Fruit fly (Drosophila melanogaster) whole organism, embryonic: ENCODE data around the gene ct.

ENCODE experiments used
- Antp ChIP-seq: fragments of 200-800 bp; sonication (Bioruptor generic); optimal IDR thresholded peaks from 3 replicates; lab custom pipeline; 2016; ENCODE audit warnings: missing biosample characterization, missing genetic modification characterization
- Atf-2 ChIP-seq: fragments of 200-800 bp; sonication (Bioruptor generic); optimal IDR thresholded peaks from 2 replicates; lab custom pipeline; 2016; ENCODE audit warnings: missing biosample characterization, missing genetic modification characterization
- B-H2 ChIP-seq: fragments of 200-800 bp; sonication (Bioruptor generic); optimal IDR thresholded peaks from 2 replicates; lab custom pipeline; 2018; ENCODE audit warnings: missing biosample characterization, mild to moderate bottlenecking, missing genetic modification characterization
- BtbVII ChIP-seq: fragments of 200-800 bp; sonication (Bioruptor generic); optimal IDR thresholded peaks from 3 replicates; lab custom pipeline; 2017; ENCODE audit warnings: missing biosample characterization, mild to moderate bottlenecking, missing genetic modification characterization
- CG10431 ChIP-seq: fragments of 200-800 bp; sonication (Bioruptor generic); optimal IDR thresholded peaks from 3 replicates; lab custom pipeline; 2018; ENCODE audit warnings: missing biosample characterization, mild to moderate bottlenecking, missing genetic modification characterization
- CG15073 ChIP-seq: fragments of 200-800 bp; sonication (Bioruptor generic); optimal IDR thresholded peaks from 2 replicates; lab custom pipeline; 2016; ENCODE audit warnings: missing biosample characterization, missing genetic modification characterization
- CG15696 ChIP-seq: fragments of 200-800 bp; sonication (Bioruptor generic); optimal IDR thresholded peaks from 2 replicates; lab custom pipeline; 2019; ENCODE audit warnings: missing biosample characterization, mild to moderate bottlenecking, missing genetic modification characterization, moderate library complexity
- CG17829 ChIP-seq: fragments of 200-800 bp; optimal IDR thresholded peaks from 2 replicates; lab custom pipeline; 2019; ENCODE audit warnings: missing biosample characterization, mild to moderate bottlenecking, missing genetic modification characterization, moderate library complexity
- CG2116 ChIP-seq: fragments of 200-800 bp; sonication (Bioruptor generic); optimal IDR thresholded peaks from 3 replicates; lab custom pipeline; 2018; ENCODE audit warnings: missing biosample characterization, mild to moderate bottlenecking, missing genetic modification characterization
- CG2120 ChIP-seq: fragments of 200-800 bp; sonication (Bioruptor generic); optimal IDR thresholded peaks from 3 replicates; lab custom pipeline; 2016; ENCODE audit warnings: missing biosample characterization, missing genetic modification characterization
- CG2712 ChIP-seq: fragments of 200-800 bp; optimal IDR thresholded peaks from 3 replicates; lab custom pipeline; 2019; ENCODE audit warnings: missing biosample characterization, mild to moderate bottlenecking, missing genetic modification characterization, moderate library complexity
- CG30020 ChIP-seq: fragments of 200-800 bp; optimal IDR thresholded peaks from 2 replicates; lab custom pipeline; 2019; ENCODE audit warnings: missing biosample characterization, mild to moderate bottlenecking, missing genetic modification characterization, moderate library complexity
- CG3281 ChIP-seq: fragments of 200-800 bp; sonication (Bioruptor generic); optimal IDR thresholded peaks from 3 replicates; lab custom pipeline; 2017; ENCODE audit warnings: missing biosample characterization, mild to moderate bottlenecking, missing genetic modification characterization
- CG33557 ChIP-seq: fragments of 200-800 bp; sonication (Bioruptor generic); optimal IDR thresholded peaks from 2 replicates; lab custom pipeline; 2019; ENCODE audit warnings: missing biosample characterization, mild to moderate bottlenecking, missing genetic modification characterization, moderate library complexity
- CG34376 ChIP-seq: fragments of 200-800 bp; sonication (Bioruptor generic); optimal IDR thresholded peaks from 2 replicates; lab custom pipeline; 2018; ENCODE audit warnings: missing biosample characterization, mild to moderate bottlenecking, missing genetic modification characterization
- CG3726 ChIP-seq: fragments of 200-800 bp; sonication (Bioruptor generic); IDR thresholded peaks from 3 replicates; pipeline ENCODE4, ENCODE4 v1.3.6; 2022; ENCODE audit warnings: missing biosample characterization, missing genetic modification characterization
- CG3847 ChIP-seq: fragments of 200-800 bp; sonication (Bioruptor generic); IDR thresholded peaks from 2 replicates; pipeline ENCODE4 v1.3.6; 2022; ENCODE audit warnings: missing biosample characterization, missing genetic modification characterization
- CG6654 ChIP-seq: fragments of 200-800 bp; sonication (Bioruptor generic); optimal IDR thresholded peaks from 2 replicates; lab custom pipeline; 2017; ENCODE audit warnings: missing biosample characterization, mild to moderate bottlenecking, missing genetic modification characterization
- CG7745 ChIP-seq: fragments of 200-800 bp; sonication (Bioruptor generic); optimal IDR thresholded peaks from 2 replicates; lab custom pipeline; 2018; ENCODE audit warnings: missing biosample characterization, mild to moderate bottlenecking, missing genetic modification characterization, moderate library complexity
- CG8359 ChIP-seq: fragments of 200-800 bp; sonication (Bioruptor generic); optimal IDR thresholded peaks from 2 replicates; lab custom pipeline; 2017; ENCODE audit warnings: missing biosample characterization, mild to moderate bottlenecking, missing genetic modification characterization, borderline replicate concordance
- CG8765 ChIP-seq: fragments of 200-800 bp; sonication (Bioruptor generic); IDR thresholded peaks from 2 replicates; pipeline ENCODE4 v1.3.6; 2022; ENCODE audit warnings: missing biosample characterization, missing genetic modification characterization
- D19A ChIP-seq: fragments of 200-800 bp; optimal IDR thresholded peaks from 3 replicates; lab custom pipeline; 2019; ENCODE audit warnings: missing biosample characterization, mild to moderate bottlenecking, missing genetic modification characterization, moderate library complexity
- Dll ChIP-seq: fragments of 200-800 bp; sonication (Bioruptor generic); IDR thresholded peaks from 4 replicates; pipeline ENCODE4 v1.3.6; 2022; ENCODE audit warnings: missing biosample characterization, missing genetic modification characterization; ENCODE audit not compliant: partially characterized antibody
- E2f2 ChIP-seq: fragments of 200-800 bp; sonication (Bioruptor generic); IDR thresholded peaks from 2 replicates; pipeline ENCODE4 v1.3.6; 2022; ENCODE audit warnings: missing biosample characterization, missing genetic modification characterization
- Elba2 ChIP-seq: fragments of 200-800 bp; sonication (Bioruptor generic); optimal IDR thresholded peaks from 3 replicates; lab custom pipeline; 2016; ENCODE audit warnings: missing biosample characterization, missing genetic modification characterization
- Gsc ChIP-seq: fragments of 200-800 bp; sonication (Bioruptor generic); IDR thresholded peaks from 2 replicates; pipeline ENCODE4 v1.3.6; 2022; ENCODE audit warnings: missing biosample characterization, missing genetic modification characterization
- HLH3B ChIP-seq: fragments of 200-800 bp; sonication (Bioruptor generic); IDR thresholded peaks from 2 replicates; pipeline ENCODE4 v1.3.6; 2022; ENCODE audit warnings: missing biosample characterization, missing genetic modification characterization
- Jarid2 ChIP-seq: fragments of 200-800 bp; sonication (Bioruptor generic); optimal IDR thresholded peaks from 3 replicates; lab custom pipeline; 2017; ENCODE audit warnings: mild to moderate bottlenecking, missing biosample characterization, missing genetic modification reagents, missing genetic modification characterization
- Lpt ChIP-seq: fragments of >200 bp; optimal IDR thresholded peaks from 2 replicates; lab custom pipeline; 2018; ENCODE audit warnings: missing biosample characterization, missing genetic modification characterization
- Max ChIP-seq: fragments of 200-800 bp; sonication (Bioruptor generic); optimal IDR thresholded peaks from 2 replicates; lab custom pipeline; 2016; ENCODE audit warnings: missing biosample characterization, mild to moderate bottlenecking, missing genetic modification characterization
- NC2α ChIP-seq: fragments of 200-800 bp; sonication (Bioruptor generic); optimal IDR thresholded peaks from 2 replicates; lab custom pipeline; 2016; ENCODE audit warnings: missing biosample characterization, missing genetic modification characterization
- Ptx1 ChIP-seq: fragments of 200-800 bp; sonication (Bioruptor generic); IDR thresholded peaks from 2 replicates; pipeline ENCODE4 v1.3.6; 2022; ENCODE audit warnings: missing biosample characterization, missing genetic modification characterization
- Ravus ChIP-seq: fragments of 200-800 bp; sonication (Bioruptor generic); IDR thresholded peaks from 2 replicates; pipeline ENCODE4 v1.3.6; 2022; ENCODE audit warnings: missing biosample characterization, missing genetic modification characterization
- cas ChIP-seq: fragments of 200-800 bp; sonication (Bioruptor generic); IDR thresholded peaks from 2 replicates; pipeline ENCODE4 v1.3.6; 2022; ENCODE audit warnings: missing biosample characterization, missing genetic modification characterization
- ci ChIP-seq: fragments of 200-800 bp; sonication (Bioruptor generic); IDR thresholded peaks from 3 replicates; pipeline ENCODE4 v1.3.6; 2022; ENCODE audit warnings: missing biosample characterization, missing genetic modification characterization
- danr ChIP-seq: fragments of 200-800 bp; sonication (Bioruptor generic); IDR thresholded peaks from 2 replicates; pipeline ENCODE4 v1.3.6; 2022; ENCODE audit warnings: missing biosample characterization, missing genetic modification characterization
- dimm ChIP-seq: fragments of 200-800 bp; sonication (Bioruptor generic); IDR thresholded peaks from 2 replicates; pipeline ENCODE4 v1.3.6; 2022; ENCODE audit warnings: missing biosample characterization, missing genetic modification characterization
- gfzf ChIP-seq: fragments of 200-800 bp; sonication (Bioruptor generic); optimal IDR thresholded peaks from 2 replicates; lab custom pipeline; 2016; ENCODE audit warnings: missing biosample characterization, mild to moderate bottlenecking, missing genetic modification characterization, moderate library complexity
- gro ChIP-seq: fragments of 200-800 bp; sonication (Bioruptor generic); optimal IDR thresholded peaks from 2 replicates; lab custom pipeline; 2016; ENCODE audit warnings: missing biosample characterization, missing genetic modification characterization
- gsb ChIP-seq: fragments of 200-800 bp; sonication (Bioruptor generic); IDR thresholded peaks from 2 replicates; pipeline ENCODE4 v1.3.6; 2022; ENCODE audit warnings: missing biosample characterization, missing genetic modification characterization
- gsb-n ChIP-seq: fragments of 200-800 bp; sonication (Bioruptor generic); optimal IDR thresholded peaks from 3 replicates; lab custom pipeline; 2018; ENCODE audit warnings: missing biosample characterization, mild to moderate bottlenecking, missing genetic modification characterization
- kah ChIP-seq: fragments of 200-800 bp; sonication (Bioruptor generic); optimal IDR thresholded peaks from 2 replicates; lab custom pipeline; 2018; ENCODE audit warnings: missing biosample characterization, mild to moderate bottlenecking, missing genetic modification characterization
- p53 ChIP-seq: fragments of 200-800 bp; sonication (Bioruptor generic); optimal IDR thresholded peaks from 2 replicates; lab custom pipeline; 2016; ENCODE audit warnings: missing biosample characterization, missing genetic modification characterization
- pros ChIP-seq: fragments of 200-800 bp; sonication (Bioruptor generic); optimal IDR thresholded peaks from 3 replicates; lab custom pipeline; 2019; ENCODE audit warnings: missing biosample characterization, mild to moderate bottlenecking, missing genetic modification characterization, moderate library complexity
- run ChIP-seq: fragments of 200-800 bp; sonication (Bioruptor generic); optimal IDR thresholded peaks from 3 replicates; lab custom pipeline; 2018; ENCODE audit warnings: missing biosample characterization, mild to moderate bottlenecking, missing genetic modification characterization
- sens ChIP-seq: fragments of 200-800 bp; sonication (Bioruptor generic); peaks from one replicate; lab custom pipeline; 2016; ENCODE audit warnings: missing biosample characterization, missing genetic modification characterization
- slp2 ChIP-seq: fragments of 200-800 bp; sonication (Bioruptor generic); optimal IDR thresholded peaks from 2 replicates; lab custom pipeline; 2016; ENCODE audit warnings: missing biosample characterization, missing genetic modification characterization
- wek ChIP-seq: fragments of 200-800 bp; sonication (Bioruptor generic); optimal IDR thresholded peaks from 3 replicates; lab custom pipeline; 2018; ENCODE audit warnings: missing biosample characterization, mild to moderate bottlenecking, missing genetic modification characterization, moderate library complexity

ct gene

DNA sequence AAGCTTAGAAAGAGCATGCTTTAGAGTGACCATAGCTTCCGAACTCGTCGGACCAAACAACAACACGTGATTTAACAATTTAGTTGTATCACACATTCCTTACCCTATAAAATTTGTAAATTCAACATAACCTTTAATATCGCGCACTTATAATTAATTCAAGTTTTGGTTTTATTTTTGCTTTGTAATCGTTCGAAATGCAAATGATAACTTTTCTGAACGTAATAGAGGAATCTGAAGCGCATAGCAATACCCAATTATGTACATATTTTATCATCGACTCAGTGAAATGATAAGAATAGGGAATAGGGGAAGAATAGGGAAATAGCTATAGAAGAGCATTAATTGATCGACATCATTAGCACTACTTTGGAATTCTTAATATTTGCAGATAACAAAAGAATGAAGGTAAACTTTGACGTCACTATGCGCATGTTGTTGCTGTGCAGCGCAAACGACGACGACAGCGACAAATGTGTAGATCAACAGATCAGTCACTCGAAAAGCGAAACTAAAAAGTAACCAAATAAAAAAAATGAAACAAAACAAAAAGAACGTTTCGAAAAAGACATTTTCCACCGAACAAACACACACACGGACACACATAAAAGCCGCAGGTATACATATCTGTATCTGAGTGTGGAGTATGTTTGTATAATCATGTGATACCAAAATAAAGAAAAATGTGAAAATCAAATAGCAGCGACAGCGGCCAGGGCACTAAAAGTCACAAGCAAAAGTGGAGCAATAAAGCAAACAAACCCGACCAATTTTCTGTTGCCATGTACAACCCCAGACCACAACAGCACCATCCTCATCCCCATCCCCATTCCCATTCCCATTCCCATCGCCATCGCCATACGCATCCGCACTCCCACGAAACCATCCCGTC, 99.4 kb downstream of the ct start (continued):
- TF ChIP-seq Ravus (GFP tag; lab: Robert Waterston, UW), result no peak
- TF ChIP-seq CG15696 (tag; lab: Kevin White, UChicago), result peak; percentile 32
- TF ChIP-seq Dll (GFP tag; lab: Robert Waterston, UW), result no peak
- no peak for TF ChIP-seq CG3847 (GFP tag; lab: Robert Waterston, UW)
- TF ChIP-seq CG15073 (GFP tag; lab: Kevin White, UChicago), result no peak
- no peak for TF ChIP-seq CG7745 (tag; lab: Kevin White, UChicago)
- no peak for TF ChIP-seq danr (GFP tag; lab: Robert Waterston, UW)
- TF ChIP-seq pros (GFP tag; lab: Kevin White, UChicago), result no peak
- TF ChIP-seq CG30020, result no peak
- TF ChIP-seq gsb-n, result peak; percentile 10
- peak; percentile 84 for TF ChIP-seq D19A
- TF ChIP-seq CG10431 (GFP tag; lab: Kevin White, UChicago), result no peak
- TF ChIP-seq CG33557 (GFP tag; lab: Kevin White, UChicago), result no peak
- TF ChIP-seq NC2α (GFP tag; lab: Kevin White, UChicago), result no peak
- no peak for TF ChIP-seq run (tag; lab: Kevin White, UChicago)
- TF ChIP-seq gro (GFP tag; lab: Kevin White, UChicago), result no peak
- 0 out of 3 replicates have a peak, but pooled peaks have one; percentile 40 for TF ChIP-seq ci (GFP tag; lab: Robert Waterston, UW)
- no peak for TF ChIP-seq Atf-2 (GFP tag; lab: Kevin White, UChicago)
- TF ChIP-seq wek (GFP tag; lab: Kevin White, UChicago), result no peak
- TF ChIP-seq BtbVII (GFP tag; lab: Kevin White, UChicago), result no peak
- no peak for TF ChIP-seq Max (GFP tag; lab: Kevin White, UChicago)
- TF ChIP-seq kah, result no peak
- no peak for TF ChIP-seq B-H2 (GFP tag; lab: Kevin White, UChicago)
- no peak for TF ChIP-seq dimm
- TF ChIP-seq Gsc, result no peak
- TF ChIP-seq slp2 (GFP tag; lab: Kevin White, UChicago), result no peak
- no peak for TF ChIP-seq E2f2 (GFP tag; lab: Robert Waterston, UW)
- TF ChIP-seq CG6654 (GFP tag; lab: Kevin White, UChicago), result no peak
- TF ChIP-seq CG2116 (GFP tag; lab: Kevin White, UChicago), result no peak
- no peak for TF ChIP-seq Jarid2
- TF ChIP-seq sens (GFP tag; lab: Kevin White, UChicago), result peak; percentile 68
- peak; percentile 7 for TF ChIP-seq CG34376 (GFP tag; lab: Kevin White, UChicago)

DNA sequence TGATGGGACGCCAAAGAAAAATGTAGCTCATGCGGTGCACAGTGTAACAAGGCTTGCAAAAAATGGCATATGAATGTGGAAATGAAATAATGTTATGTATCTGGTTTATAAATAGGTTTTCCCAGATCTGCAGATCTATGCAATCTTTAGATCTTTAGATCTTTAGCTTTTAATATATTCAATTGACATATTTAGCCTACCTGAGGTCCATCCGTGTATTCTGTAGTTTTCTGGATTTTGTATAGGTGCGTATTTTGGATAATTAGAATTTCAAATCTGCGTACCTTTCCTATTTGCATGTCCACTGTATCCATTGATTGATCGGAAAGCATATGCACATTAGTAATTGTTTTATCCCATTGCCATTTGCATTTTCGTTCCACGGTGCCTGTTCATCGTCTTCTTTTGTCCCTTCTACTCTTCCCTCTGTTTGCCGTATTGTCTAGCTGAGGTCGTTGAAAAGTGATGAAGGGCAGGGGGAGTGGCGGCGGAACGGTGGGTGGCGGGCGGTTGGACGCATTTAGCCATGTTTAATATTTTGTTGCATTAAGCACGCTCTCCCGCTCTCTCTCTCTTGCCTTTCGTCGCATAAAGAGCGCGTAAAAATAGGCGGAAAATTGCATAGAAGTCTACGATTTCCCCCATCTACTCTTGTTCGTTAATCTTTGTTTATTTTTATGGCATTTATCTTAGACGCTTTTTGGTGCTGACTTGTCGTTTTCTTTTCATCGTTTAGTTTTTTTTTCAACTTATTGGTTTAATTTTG, 100.9 kb downstream of the ct start, which contains the start of gene CHES-1-like:
CHES-1-like (minus strand) TSS at position 444 of the 766 bp plus-strand sequence.
- TF ChIP-seq CG6654 (GFP tag; lab: Kevin White, UChicago) (peak; percentile 79), Elba2 (GFP tag; lab: Kevin White, UChicago) (peak; percentile 45), Gsc (peak; percentile 33; the same call in 1 of the 2 replicates), CG3726 (GFP tag; lab: Robert Waterston, UW) (peak; percentile 82; the same call in 2 of the 3 replicates), HLH3B (peak; percentile 80; the same call in 1 of the 2 replicates), Ptx1 (GFP tag; lab: Robert Waterston, UW) (peak; percentile 87), CG2712 (tag; lab: Kevin White, UChicago) (peak; percentile 90), gsb (GFP tag; lab: Robert Waterston, UW) (peak; percentile 37), Lpt (GFP tag; lab: Kevin White, UChicago) (no peak), CG8765 (peak; percentile 51; the same call in 1 of the 2 replicates), CG3281 (GFP tag; lab: Kevin White, UChicago) (peak; percentile 91), p53 (GFP tag; lab: Kevin White, UChicago) (peak; percentile 66), CG8359 (GFP tag; lab: Kevin White, UChicago) (peak; percentile 81), CG2120 (peak; percentile 92), gfzf (GFP tag; lab: Kevin White, UChicago) (no peak), CG17829 (peak; percentile 91), cas (GFP tag; lab: Robert Waterston, UW) (0 out of 2 replicates have a peak, but pooled peaks have one; percentile 40), Antp (GFP tag; lab: Kevin White, UChicago) (peak; percentile 90)
